Worm (Caenorhabditis elegans) whole organism, mixed stage, embryonic: ENCODE results near the gene B0272.4.

Experiments
- M03D4.4 ChIP-seq: sonication (generic microtip); optimal IDR thresholded peaks from 2 replicates; lab custom pipeline; 2017; ENCODE audit warnings: mild to moderate bottlenecking, missing genetic modification characterization, missing compliant biosample characterization
- bed-3 ChIP-seq: fragments of 200-800 bp; sonication (Bioruptor generic); optimal IDR thresholded peaks from 3 replicates; lab custom pipeline; 2018; ENCODE audit warnings: mild to moderate bottlenecking, missing genetic modification characterization, moderate library complexity, missing compliant biosample characterization
- blmp-1 ChIP-seq: fragments of 150-350 bp; optimal IDR thresholded peaks from 2 replicates; lab custom pipeline; 2014; ENCODE audit warnings: missing biosample characterization, missing genetic modification characterization
- ceh-43 ChIP-seq: fragments of 200-800 bp; sonication (Bioruptor generic); optimal IDR thresholded peaks from 2 replicates; lab custom pipeline; 2018; ENCODE audit warnings: mild to moderate bottlenecking, missing genetic modification characterization, moderate library complexity, missing compliant biosample characterization
- ceh-83 ChIP-seq: fragments of 200-800 bp; sonication (Bioruptor generic); optimal IDR thresholded peaks from 2 replicates; lab custom pipeline; 2018; ENCODE audit warnings: mild to moderate bottlenecking, missing genetic modification characterization, missing compliant biosample characterization
- ces-1 ChIP-seq: fragments of 150-350 bp; optimal IDR thresholded peaks from 2 replicates; lab custom pipeline; 2014; ENCODE audit warnings: missing biosample characterization, missing genetic modification reagents, missing genetic modification characterization
- drap-1 ChIP-seq: fragments of 200-800 bp; sonication (Bioruptor generic); optimal IDR thresholded peaks from 3 replicates; lab custom pipeline; 2018; ENCODE audit warnings: mild to moderate bottlenecking, missing genetic modification characterization, missing compliant biosample characterization
- elt-1 ChIP-seq: sonication (generic microtip); optimal IDR thresholded peaks from 2 replicates; lab custom pipeline; 2017; ENCODE audit warnings: missing genetic modification characterization, mild to moderate bottlenecking, missing compliant biosample characterization, antibody characterized with exemption, moderate library complexity, borderline replicate concordance; ENCODE audit not compliant: insufficient read depth
- elt-3 ChIP-seq: fragments of 150-350 bp; optimal IDR thresholded peaks from 2 replicates; lab custom pipeline; 2014; ENCODE audit warnings: missing biosample characterization, missing genetic modification characterization
- flh-1 ChIP-seq: fragments of 200-800 bp; sonication (Bioruptor generic); optimal IDR thresholded peaks from 2 replicates; lab custom pipeline; 2018; ENCODE audit warnings: mild to moderate bottlenecking, missing genetic modification characterization, moderate library complexity, missing compliant biosample characterization
- ham-2 ChIP-seq: fragments of 200-800 bp; sonication (Bioruptor generic); optimal IDR thresholded peaks from 2 replicates; lab custom pipeline; 2018; ENCODE audit warnings: mild to moderate bottlenecking, missing genetic modification characterization, missing compliant biosample characterization
- hlh-1 ChIP-seq: fragments of 150-350 bp; optimal IDR thresholded peaks from 2 replicates; lab custom pipeline; 2014; ENCODE audit warnings: missing biosample characterization, missing genetic modification reagents, missing genetic modification characterization
- lin-13 ChIP-seq: fragments of 150-350 bp; optimal IDR thresholded peaks from 2 replicates; lab custom pipeline; 2014; ENCODE audit warnings: missing biosample characterization, missing genetic modification characterization
- lin-32 ChIP-seq: fragments of 200-800 bp; sonication (Bioruptor generic); optimal IDR thresholded peaks from 2 replicates; lab custom pipeline; 2018; ENCODE audit warnings: mild to moderate bottlenecking, missing genetic modification characterization, missing compliant biosample characterization
- lsy-2 ChIP-seq: fragments of 150-350 bp; optimal IDR thresholded peaks from 2 replicates; lab custom pipeline; 2014; ENCODE audit warnings: missing biosample characterization, missing genetic modification characterization
- mep-1 ChIP-seq: fragments of 150-350 bp; optimal IDR thresholded peaks from 2 replicates; lab custom pipeline; 2017; ENCODE audit warnings: missing biosample characterization, missing genetic modification reagents, missing genetic modification characterization, inconsistent platforms
- mls-2 ChIP-seq: sonication (generic microtip); optimal IDR thresholded peaks from 2 replicates; lab custom pipeline; 2016; ENCODE audit warnings: mild to moderate bottlenecking, missing genetic modification characterization, moderate library complexity, missing compliant biosample characterization
- nhr-12 ChIP-seq: fragments of 150-350 bp; optimal IDR thresholded peaks from 2 replicates; lab custom pipeline; 2014; ENCODE audit warnings: missing biosample characterization, missing genetic modification characterization
- nhr-2 ChIP-seq: fragments of 150-350 bp; optimal IDR thresholded peaks from 2 replicates; lab custom pipeline; 2014; ENCODE audit warnings: missing biosample characterization, missing genetic modification characterization
- nhr-237 ChIP-seq: fragments of 150-350 bp; optimal IDR thresholded peaks from 2 replicates; lab custom pipeline; 2014; ENCODE audit warnings: missing biosample characterization, missing genetic modification characterization
- nhr-28 ChIP-seq: fragments of 150-350 bp; optimal IDR thresholded peaks from 2 replicates; lab custom pipeline; 2014; ENCODE audit warnings: missing biosample characterization, missing genetic modification characterization
- nhr-76 ChIP-seq: sonication (generic microtip); optimal IDR thresholded peaks from 2 replicates; lab custom pipeline; 2017; ENCODE audit warnings: missing biosample characterization, missing genetic modification characterization
- pha-4 ChIP-seq: fragments of 150-350 bp; optimal IDR thresholded peaks from 2 replicates; lab custom pipeline; 2018; ENCODE audit warnings: missing biosample characterization, missing genetic modification reagents, missing genetic modification characterization
- sem-2 ChIP-seq: fragments of 200-800 bp; sonication (Bioruptor generic); optimal IDR thresholded peaks from 2 replicates; lab custom pipeline; 2018; ENCODE audit warnings: mild to moderate bottlenecking, missing genetic modification characterization, missing compliant biosample characterization
- snpc-4 ChIP-seq: fragments of 150-350 bp; optimal IDR thresholded peaks from 2 replicates; lab custom pipeline; 2014; ENCODE audit warnings: missing biosample characterization, missing genetic modification characterization
- sptf-1 ChIP-seq: sonication (generic microtip); optimal IDR thresholded peaks from 2 replicates; lab custom pipeline; 2017; ENCODE audit warnings: mild to moderate bottlenecking, missing genetic modification characterization, moderate library complexity, missing compliant biosample characterization
- tbx-8 ChIP-seq: fragments of 200-800 bp; sonication (Bioruptor generic); optimal IDR thresholded peaks from 2 replicates; lab custom pipeline; 2018; ENCODE audit warnings: mild to moderate bottlenecking, missing genetic modification characterization, moderate library complexity, missing compliant biosample characterization
- unc-120 ChIP-seq: sonication (generic microtip); optimal IDR thresholded peaks from 2 replicates; lab custom pipeline; 2017; ENCODE audit warnings: missing genetic modification characterization, missing compliant biosample characterization; ENCODE audit not compliant: poor library complexity, severe bottlenecking
- unc-39 ChIP-seq: fragments of 150-350 bp; optimal IDR thresholded peaks from 2 replicates; lab custom pipeline; 2014; ENCODE audit warnings: missing biosample characterization, missing genetic modification characterization
- unc-62 ChIP-seq: fragments of 150-350 bp; optimal IDR thresholded peaks from 2 replicates; lab custom pipeline; 2014; ENCODE audit warnings: missing biosample characterization, missing genetic modification reagents, missing genetic modification characterization
- zip-8 ChIP-seq: fragments of 150-350 bp; optimal IDR thresholded peaks from 2 replicates; lab custom pipeline; 2014; ENCODE audit warnings: missing biosample characterization, missing genetic modification characterization
- ztf-11 ChIP-seq: fragments of 150-350 bp; optimal IDR thresholded peaks from 2 replicates; lab custom pipeline; 2014; ENCODE audit warnings: missing biosample characterization, missing genetic modification characterization

B0272.4 gene

DNA sequence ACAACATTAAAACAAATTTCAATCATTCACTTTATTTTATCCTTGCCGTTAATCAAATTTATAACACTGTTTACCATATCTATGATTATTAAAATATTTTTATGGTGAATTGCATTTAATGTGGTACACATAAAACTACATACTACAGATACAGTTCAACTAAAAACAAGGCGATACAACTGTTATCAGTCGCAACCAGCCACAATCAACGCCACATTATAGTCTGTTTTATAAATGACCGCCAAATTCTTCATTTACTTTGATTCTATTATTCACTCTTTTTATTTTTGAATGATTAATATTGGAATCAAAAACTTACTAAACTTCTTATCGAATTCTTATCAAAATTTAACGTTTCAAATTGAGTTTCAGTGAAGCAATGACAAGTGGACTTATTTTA is at the start of gene B0272.4:
TSS of gene B0272.4 (plus strand) at position 373 of the 400 bp plus-strand sequence.
- TF ChIP-seq tbx-8 (GFP tag; lab: Kevin White, UChicago) (no peak), lsy-2 (tag; lab: Kevin White, UChicago) (no peak), nhr-76 (no peak), nhr-12 (tag; lab: Kevin White, UChicago) (no peak), nhr-237 (tag; lab: Kevin White, UChicago) (no peak), nhr-2 (tag; lab: Kevin White, UChicago) (no peak), hlh-1 (tag; lab: Kevin White, UChicago) (no peak), M03D4.4 (no peak)

DNA sequence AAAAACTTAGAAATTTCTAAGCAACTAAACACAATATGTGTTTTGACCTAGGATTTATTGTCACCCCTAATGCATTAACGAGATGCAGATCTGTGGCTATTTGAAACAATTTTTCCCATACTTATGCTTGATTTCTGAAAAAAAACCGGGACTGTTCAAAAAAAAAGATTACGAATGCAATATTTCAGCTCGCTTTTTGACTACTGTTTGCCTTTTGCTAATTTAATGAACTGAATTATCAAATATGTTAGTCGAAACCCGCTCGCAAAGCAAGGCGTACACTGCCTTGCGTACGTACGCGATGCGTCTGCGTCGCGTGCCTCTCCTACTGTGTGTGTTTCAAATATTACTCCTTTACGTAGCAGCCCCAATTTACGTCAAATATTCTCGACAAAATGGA is 41.2 kb upstream of the B0272.4 start, which contains the start of gene C23F12.4:
TSS of gene C23F12.4 (plus strand) at position 301 of the 400 bp plus-strand sequence.
- TF ChIP-seq nhr-237 (tag; lab: Kevin White, UChicago) (no peak), ces-1 (GFP tag; lab: Kevin White, UChicago) (peak; percentile 43)

DNA sequence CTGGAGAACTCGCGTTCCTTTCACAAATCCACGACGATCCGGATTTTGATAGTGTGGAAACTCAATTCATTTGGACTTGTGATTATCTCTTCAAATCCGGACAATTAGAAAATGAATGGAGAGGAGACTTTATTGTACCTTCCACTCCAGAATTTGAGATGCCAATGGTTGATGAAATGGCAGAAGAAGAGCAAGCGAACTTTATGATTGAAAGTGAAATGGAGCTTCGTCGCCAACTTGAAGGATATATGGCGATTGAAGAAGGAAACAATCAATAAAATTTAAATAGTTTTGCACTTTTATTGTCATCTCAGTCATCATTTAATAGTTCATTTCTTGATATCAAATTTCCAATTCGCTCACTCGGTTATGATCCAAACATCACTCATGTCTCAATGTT is 39.5 kb upstream of the B0272.4 start:
- TF ChIP-seq bed-3 (GFP tag; lab: Kevin White, UChicago) (no peak), mls-2 (tag; lab: Kevin White, UChicago) (no peak), unc-120 (tag; lab: Kevin White, UChicago) (no peak), nhr-237 (tag; lab: Kevin White, UChicago) (no peak), blmp-1 (tag; lab: Kevin White, UChicago) (no peak), lsy-2 (tag; lab: Kevin White, UChicago) (no peak), snpc-4 (tag; lab: Kevin White, UChicago) (no peak), zip-8 (tag; lab: Kevin White, UChicago) (no peak), hlh-1 (tag; lab: Kevin White, UChicago) (no peak), lin-13 (tag; lab: Kevin White, UChicago) (no peak), ceh-83 (GFP tag; lab: Kevin White, UChicago) (no peak), ham-2 (no peak)

DNA sequence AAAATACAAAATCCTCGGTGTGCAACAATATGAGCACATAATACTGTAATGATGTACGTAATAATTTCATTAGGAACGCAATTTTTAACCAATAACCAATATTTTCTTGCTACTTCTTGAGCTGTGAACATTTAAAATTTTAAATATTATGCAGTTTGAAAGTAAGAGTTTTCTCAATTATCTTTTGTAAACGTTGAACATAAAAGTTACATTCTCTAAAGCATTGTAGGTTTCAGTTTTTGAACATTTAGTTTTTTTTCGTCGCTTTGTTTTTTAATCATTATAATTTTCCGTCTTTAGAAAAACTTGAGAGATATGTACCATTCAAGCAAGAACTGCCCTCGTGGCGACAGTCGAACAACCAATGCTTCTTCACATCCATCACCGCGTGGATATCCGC is 36.9 kb upstream of the B0272.4 start, which contains the start of gene C23F12.3:
TSS of gene C23F12.3 (plus strand) at position 301 of the 400 bp plus-strand sequence.
- no peak for TF ChIP-seq ceh-43
- TF ChIP-seq nhr-28 (tag; lab: Kevin White, UChicago), result no peak
- no peak for TF ChIP-seq zip-8 (tag; lab: Kevin White, UChicago)

DNA sequence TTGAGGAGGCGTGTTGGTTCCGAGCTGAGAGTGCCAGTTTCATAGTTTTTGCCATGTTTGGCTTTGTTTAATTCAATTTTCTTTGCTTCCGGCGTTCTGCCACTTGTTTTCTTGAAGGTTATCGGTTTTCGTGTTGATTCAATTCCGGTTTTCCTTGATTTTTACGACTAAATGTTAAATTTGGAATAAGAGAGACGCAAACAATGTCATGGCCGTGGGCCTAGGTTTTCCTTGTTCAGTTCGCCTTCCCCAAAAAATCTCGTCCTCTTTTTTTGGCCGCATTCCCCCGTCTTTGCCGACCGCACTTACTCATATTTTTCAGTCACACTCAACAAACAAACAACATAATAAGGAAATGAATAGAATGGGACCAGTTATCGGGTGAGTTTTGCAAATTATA is 34.5 kb upstream of the B0272.4 start, which contains the start of gene C23F12.9:
TSS of gene C23F12.9 (plus strand) at position 301 of the 400 bp plus-strand sequence.
- no peak for TF ChIP-seq snpc-4 (tag; lab: Kevin White, UChicago)
- no peak for TF ChIP-seq lsy-2 (tag; lab: Kevin White, UChicago)
- TF ChIP-seq pha-4 (tag; lab: Kevin White, UChicago), result no peak
- no peak for TF ChIP-seq elt-1 (tag; lab: Kevin White, UChicago)
- TF ChIP-seq lin-13 (tag; lab: Kevin White, UChicago), result no peak
- TF ChIP-seq drap-1 (GFP tag; lab: Kevin White, UChicago), result no peak
- TF ChIP-seq, all 35 proteins: peak for 0

DNA sequence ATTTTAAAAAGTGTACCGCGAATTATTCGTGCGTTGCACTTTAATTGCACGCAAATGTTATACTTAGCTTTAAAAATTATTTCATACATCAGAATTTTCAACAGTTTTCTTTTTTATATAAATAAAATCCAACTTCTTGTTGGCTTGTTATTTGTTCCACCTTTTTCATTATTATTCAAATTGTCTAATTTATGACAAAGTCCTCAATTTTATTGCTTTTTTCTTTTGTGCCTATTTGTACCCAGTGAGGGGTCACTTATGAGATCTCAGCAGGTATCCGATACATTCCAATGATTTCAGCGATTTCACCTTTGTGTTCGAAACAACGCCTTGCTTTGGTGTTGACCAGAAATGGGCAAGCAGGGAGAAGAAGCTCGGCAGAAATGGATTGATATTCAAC is 30.8 kb upstream of the B0272.4 start, which contains the start of gene fln-2:
TSS of gene fln-2 (plus strand) at position 301 of the 400 bp plus-strand sequence.
- TF ChIP-seq elt-1 (tag; lab: Kevin White, UChicago), result no peak
- no peak for TF ChIP-seq ztf-11 (tag; lab: Kevin White, UChicago)

DNA sequence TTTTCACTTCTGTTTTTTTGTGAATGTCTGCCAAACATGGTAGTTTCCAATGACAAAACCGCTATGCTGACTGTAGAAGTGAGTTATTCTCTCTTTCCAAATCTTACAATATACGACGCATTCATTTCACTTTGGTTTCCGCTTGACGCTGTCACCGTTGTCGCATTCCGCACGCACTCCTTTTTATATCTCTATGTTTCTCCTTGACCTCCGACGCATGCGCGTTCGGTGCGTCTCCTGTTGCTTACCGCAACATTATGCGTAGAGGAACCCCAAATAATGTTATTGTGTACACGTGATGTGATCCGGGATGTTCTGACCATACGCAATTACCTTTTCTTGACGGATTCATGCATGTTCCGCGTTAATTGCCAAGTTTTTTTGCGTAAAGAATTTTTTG is 26.3 kb upstream of the B0272.4 start:
- TF ChIP-seq elt-3 (tag; lab: Kevin White, UChicago), result no peak
- no peak for TF ChIP-seq M03D4.4
- no peak for TF ChIP-seq nhr-237 (tag; lab: Kevin White, UChicago)
- TF ChIP-seq nhr-76, result no peak
- TF ChIP-seq ceh-83 (GFP tag; lab: Kevin White, UChicago), result no peak
- no peak for TF ChIP-seq bed-3 (GFP tag; lab: Kevin White, UChicago)
- no peak for TF ChIP-seq lin-32 (GFP tag; lab: Kevin White, UChicago)
- no peak for TF ChIP-seq flh-1 (GFP tag; lab: Kevin White, UChicago)
- TF ChIP-seq unc-39, result no peak
- no peak for TF ChIP-seq sptf-1
- TF ChIP-seq pha-4 (tag; lab: Kevin White, UChicago), result no peak
- TF ChIP-seq lin-13 (tag; lab: Kevin White, UChicago), result no peak
- TF ChIP-seq tbx-8 (GFP tag; lab: Kevin White, UChicago), result no peak
- no peak for TF ChIP-seq mls-2 (tag; lab: Kevin White, UChicago)
- no peak for TF ChIP-seq elt-1 (tag; lab: Kevin White, UChicago)
- TF ChIP-seq ham-2, result peak; percentile 77
- no peak for TF ChIP-seq nhr-28 (tag; lab: Kevin White, UChicago)
- peak; percentile 53 for TF ChIP-seq nhr-2 (tag; lab: Kevin White, UChicago)
- no peak for TF ChIP-seq unc-62 (GFP tag; lab: Kevin White, UChicago)
- no peak for TF ChIP-seq sem-2 (GFP tag; lab: Kevin White, UChicago)
- TF ChIP-seq mep-1 (tag; lab: Kevin White, UChicago), result peak; percentile 5
- no peak for TF ChIP-seq hlh-1 (tag; lab: Kevin White, UChicago)
